Worm (Caenorhabditis elegans): ENCODE data around the gene ceh-74.

ceh-74 gene

ce11 chrV:14175216-14175615 is 2.7 kb upstream of the ceh-74 start, which contains the start of gene cest-2.2:
cest-2.2 (minus strand) TSS chrV:14175355.
- TF ChIP-seq fos-1 (tag; optimal IDR thresholded peaks at IDR 0.05) (peak; percentile 59), ama-1 (optimal IDR thresholded peaks at IDR 0.05) (no peak)

DNA sequence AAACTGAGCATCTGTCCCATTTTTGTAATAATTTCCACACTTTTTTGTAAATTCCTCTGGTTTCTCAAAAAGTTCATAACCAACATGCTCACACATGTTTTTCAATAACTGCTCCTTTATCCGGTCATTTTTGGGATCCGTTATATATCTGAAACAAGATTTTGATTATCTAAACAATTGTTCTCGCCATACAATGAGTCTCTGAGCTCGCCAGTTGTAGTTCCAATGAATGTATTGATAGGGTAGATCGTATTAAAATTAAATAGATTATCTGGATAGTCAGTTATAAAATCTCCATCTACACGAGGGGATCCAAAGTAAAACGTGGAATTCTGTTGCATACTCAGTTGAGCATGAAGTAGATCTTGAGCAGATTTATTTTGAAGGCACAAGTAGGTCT is 1.3 kb upstream of the ceh-74 start:
- TF ChIP-seq mab-5 (tag; optimal IDR thresholded peaks at IDR 0.05) (no peak), sem-4 (tag; optimal IDR thresholded peaks at IDR 0.05) (no peak), nhr-237 (tag; optimal IDR thresholded peaks at IDR 0.05) (no peak), nhr-21 (tag; optimal IDR thresholded peaks at IDR 0.05) (no peak), dmd-4 (tag; optimal IDR thresholded peaks at IDR 0.05) (no peak), mdl-1 (tag; optimal IDR thresholded peaks at IDR 0.05) (no peak), nhr-10 (tag; optimal IDR thresholded peaks at IDR 0.05) (no peak), sma-3 (GFP tag; optimal IDR thresholded peaks at IDR 0.05) (no peak), nhr-25 (tag; optimal IDR thresholded peaks at IDR 0.05) (no peak), gmeb-1 (tag; optimal IDR thresholded peaks at IDR 0.05) (no peak), nhr-6 (tag; optimal IDR thresholded peaks at IDR 0.05) (no peak), unc-39 (tag; optimal IDR thresholded peaks at IDR 0.05) (no peak), elt-1 (tag; optimal IDR thresholded peaks at IDR 0.05) (no peak), lin-11 (tag; optimal IDR thresholded peaks at IDR 0.05) (no peak), ceh-16 (tag; optimal IDR thresholded peaks at IDR 0.05) (no peak), lin-13 (GFP tag; optimal IDR thresholded peaks at IDR 0.05) (no peak), nhr-23 (tag; optimal IDR thresholded peaks at IDR 0.05) (no peak), zag-1 (tag; optimal IDR thresholded peaks at IDR 0.05) (no peak), nhr-77 (tag; optimal IDR thresholded peaks at IDR 0.05) (no peak), Y55F3AM.14 (GFP tag; optimal IDR thresholded peaks at IDR 0.05) (no peak)

DNA sequence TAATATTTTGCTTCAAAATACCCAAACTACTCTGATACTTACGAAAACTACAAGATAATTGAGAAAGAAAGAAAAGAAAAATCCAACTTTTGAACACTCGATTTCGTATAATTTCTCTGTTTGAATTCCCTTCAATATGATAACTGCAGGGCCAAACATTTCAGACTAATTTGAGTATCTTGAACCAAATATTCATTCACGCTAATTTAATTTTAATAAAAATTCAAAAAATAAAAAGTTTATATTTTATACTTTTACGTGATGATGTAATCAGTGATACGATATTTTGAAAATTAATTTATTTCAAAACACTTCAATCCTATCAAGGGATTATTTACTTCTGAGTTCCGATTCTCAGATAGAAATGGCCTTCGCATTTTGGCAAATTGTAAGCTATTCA is 2.1 kb downstream of the ceh-74 start, which contains the start of gene ZC376.8:
ZC376.8 (plus strand) TSS at position 301 of the 400 bp plus-strand sequence.
- TF ChIP-seq ama-1 (optimal IDR thresholded peaks at IDR 0.05) (no peak), nhr-77 (tag; optimal IDR thresholded peaks at IDR 0.05) (no peak), nhr-12 (tag; optimal IDR thresholded peaks at IDR 0.05) (no peak), elt-1 (tag; optimal IDR thresholded peaks at IDR 0.05) (no peak), mbf-1 (tag; optimal IDR thresholded peaks at IDR 0.05) (no peak), unc-55 (GFP tag; optimal IDR thresholded peaks at IDR 0.05) (no peak), lsy-2 (tag; optimal IDR thresholded peaks at IDR 0.05) (no peak), nhr-237 (tag; optimal IDR thresholded peaks at IDR 0.05) (no peak), ztf-1 (GFP tag; conservative IDR thresholded peaks at IDR 0.05) (no peak), ztf-4 (tag; optimal IDR thresholded peaks at IDR 0.05) (no peak), aly-2 (tag; optimal IDR thresholded peaks at IDR 0.05) (no peak), nhr-23 (tag; optimal IDR thresholded peaks at IDR 0.05) (no peak), peb-1 (tag; optimal IDR thresholded peaks at IDR 0.05) (no peak), skn-1 (tag; optimal IDR thresholded peaks at IDR 0.05) (no peak), unc-39 (tag; optimal IDR thresholded peaks at IDR 0.05) (no peak), zag-1 (tag; optimal IDR thresholded peaks at IDR 0.05) (no peak)

DNA sequence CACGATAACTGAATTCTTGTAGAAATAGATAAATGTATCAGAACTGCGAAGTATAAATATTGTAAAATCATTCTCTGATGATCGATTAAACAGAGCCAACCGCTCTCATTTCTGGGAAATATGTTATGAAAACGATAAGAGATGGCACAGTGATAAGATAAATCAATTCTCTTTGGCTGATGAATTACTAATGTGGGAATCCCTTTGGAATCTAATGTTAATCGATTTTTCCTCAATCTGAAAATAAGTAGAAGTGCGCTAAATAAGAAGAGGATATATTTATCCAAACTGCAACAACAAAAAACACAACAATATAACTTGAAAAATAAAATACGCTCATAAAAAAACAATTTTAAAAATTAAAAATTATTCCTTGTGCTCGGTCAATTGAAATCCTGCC is 5.0 kb downstream of the ceh-74 start, which contains the start of gene cest-2.3:
cest-2.3 (minus strand) TSS at position 101 of the 400 bp plus-strand sequence.
- TF ChIP-seq nhr-237 (tag; optimal IDR thresholded peaks at IDR 0.05) (no peak), sma-3 (GFP tag; optimal IDR thresholded peaks at IDR 0.05) (no peak), lin-13 (GFP tag; optimal IDR thresholded peaks at IDR 0.05) (no peak), lsy-2 (tag; optimal IDR thresholded peaks at IDR 0.05) (no peak), ama-1 (optimal IDR thresholded peaks at IDR 0.05) (no peak), ceh-82 (tag; optimal IDR thresholded peaks at IDR 0.05) (no peak), nhr-11 (tag; optimal IDR thresholded peaks at IDR 0.05) (no peak), nhr-12 (tag; optimal IDR thresholded peaks at IDR 0.05) (no peak), nhr-25 (tag; optimal IDR thresholded peaks at IDR 0.05) (no peak), blmp-1 (tag; optimal IDR thresholded peaks at IDR 0.05; ENCODE audit: insufficient read depth) (no peak), nhr-6 (tag; optimal IDR thresholded peaks at IDR 0.05) (no peak), nhr-21 (tag; optimal IDR thresholded peaks at IDR 0.05) (no peak), mab-5 (tag; optimal IDR thresholded peaks at IDR 0.05) (no peak), elt-1 (tag; optimal IDR thresholded peaks at IDR 0.05) (no peak), skn-1 (tag; optimal IDR thresholded peaks at IDR 0.05) (no peak), egl-27 (tag; optimal IDR thresholded peaks at IDR 0.05) (no peak), peb-1 (tag; optimal IDR thresholded peaks at IDR 0.05) (no peak), unc-39 (tag; optimal IDR thresholded peaks at IDR 0.05) (no peak), zag-1 (tag; optimal IDR thresholded peaks at IDR 0.05) (no peak), Y55F3AM.14 (GFP tag; optimal IDR thresholded peaks at IDR 0.05) (no peak)
